Fruit fly (Drosophila melanogaster): ENCODE data around the gene CG6999.

DNA sequence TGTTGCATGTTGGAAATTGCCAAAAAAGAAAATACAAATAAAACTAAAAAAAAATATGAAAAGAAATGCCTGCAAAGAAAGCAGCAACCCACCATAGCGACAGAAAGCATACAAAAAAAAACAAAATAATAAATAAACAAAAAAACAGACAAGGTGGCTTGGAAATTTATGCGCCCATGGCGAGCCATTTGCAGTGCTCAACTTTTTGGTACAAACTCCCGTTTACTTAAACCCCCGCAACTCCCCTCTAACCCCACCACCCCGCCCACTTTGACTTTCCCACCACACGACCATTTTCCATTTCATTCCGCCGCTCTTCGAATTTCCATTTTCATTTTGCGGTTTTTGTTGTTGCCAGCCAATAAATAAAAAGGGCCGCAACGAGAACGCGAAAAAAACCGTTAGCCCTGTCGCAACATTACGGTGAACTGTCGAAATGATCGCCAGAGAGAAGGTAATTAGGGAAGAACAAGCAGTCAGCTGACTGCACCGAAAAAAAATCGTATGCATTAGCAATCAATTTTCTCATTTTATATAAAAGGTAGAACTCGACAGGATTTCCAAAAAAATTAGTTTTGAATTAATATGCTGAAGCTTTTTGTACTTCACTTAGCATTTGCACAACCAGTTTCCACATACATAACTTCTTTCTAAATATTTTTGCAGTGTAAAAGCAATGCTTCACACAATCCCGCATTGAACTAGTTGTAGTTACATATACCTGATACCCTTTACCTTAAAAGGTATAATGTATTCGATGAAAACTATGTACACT, 48.8 kb downstream of the CG6999 start:
- TF ChIP-seq CG7101 (tag; optimal IDR thresholded peaks at IDR 0.05) (no peak), bab1 (GFP tag; optimal IDR thresholded peaks at IDR 0.05) (peak; percentile 63)
